Worm (Caenorhabditis elegans) whole organism, mixed stage, embryonic: ENCODE results near the gene srbc-55.
"Not testable (repeated sequence)": the region's sequence is repeated elsewhere in the genome, so short reads cannot be mapped to it uniquely, and the experiment has no call there.

Experiments used
- M03D4.4 ChIP-seq: sonication (generic microtip); optimal IDR thresholded peaks from 2 replicates; lab custom pipeline; 2017; ENCODE audit warnings: mild to moderate bottlenecking, missing genetic modification characterization, missing compliant biosample characterization
- bed-3 ChIP-seq: fragments of 200-800 bp; sonication (Bioruptor generic); optimal IDR thresholded peaks from 3 replicates; lab custom pipeline; 2018; ENCODE audit warnings: mild to moderate bottlenecking, missing genetic modification characterization, moderate library complexity, missing compliant biosample characterization
- blmp-1 ChIP-seq: fragments of 150-350 bp; optimal IDR thresholded peaks from 2 replicates; lab custom pipeline; 2014; ENCODE audit warnings: missing biosample characterization, missing genetic modification characterization
- ceh-39 ChIP-seq: fragments of 150-350 bp; optimal IDR thresholded peaks from 2 replicates; lab custom pipeline; 2014; ENCODE audit warnings: missing biosample characterization, missing genetic modification characterization
- ceh-43 ChIP-seq: fragments of 200-800 bp; sonication (Bioruptor generic); optimal IDR thresholded peaks from 2 replicates; lab custom pipeline; 2018; ENCODE audit warnings: mild to moderate bottlenecking, missing genetic modification characterization, moderate library complexity, missing compliant biosample characterization
- ceh-83 ChIP-seq: fragments of 200-800 bp; sonication (Bioruptor generic); optimal IDR thresholded peaks from 2 replicates; lab custom pipeline; 2018; ENCODE audit warnings: mild to moderate bottlenecking, missing genetic modification characterization, missing compliant biosample characterization
- cnd-1 ChIP-seq: fragments of 200-800 bp; sonication (Bioruptor generic); optimal IDR thresholded peaks from 2 replicates; lab custom pipeline; 2018; ENCODE audit warnings: mild to moderate bottlenecking, missing genetic modification characterization, missing compliant biosample characterization
- drap-1 ChIP-seq: fragments of 200-800 bp; sonication (Bioruptor generic); optimal IDR thresholded peaks from 3 replicates; lab custom pipeline; 2018; ENCODE audit warnings: mild to moderate bottlenecking, missing genetic modification characterization, missing compliant biosample characterization
- elt-1 ChIP-seq: sonication (generic microtip); optimal IDR thresholded peaks from 2 replicates; lab custom pipeline; 2017; ENCODE audit warnings: missing genetic modification characterization, mild to moderate bottlenecking, missing compliant biosample characterization, antibody characterized with exemption, moderate library complexity, borderline replicate concordance; ENCODE audit not compliant: insufficient read depth
- elt-3 ChIP-seq: fragments of 150-350 bp; optimal IDR thresholded peaks from 2 replicates; lab custom pipeline; 2014; ENCODE audit warnings: missing biosample characterization, missing genetic modification characterization
- flh-1 ChIP-seq: fragments of 200-800 bp; sonication (Bioruptor generic); optimal IDR thresholded peaks from 2 replicates; lab custom pipeline; 2018; ENCODE audit warnings: mild to moderate bottlenecking, missing genetic modification characterization, moderate library complexity, missing compliant biosample characterization
- ham-2 ChIP-seq: fragments of 200-800 bp; sonication (Bioruptor generic); optimal IDR thresholded peaks from 2 replicates; lab custom pipeline; 2018; ENCODE audit warnings: mild to moderate bottlenecking, missing genetic modification characterization, missing compliant biosample characterization
- hlh-1 ChIP-seq: fragments of 150-350 bp; optimal IDR thresholded peaks from 2 replicates; lab custom pipeline; 2014; ENCODE audit warnings: missing biosample characterization, missing genetic modification reagents, missing genetic modification characterization
- lin-13 ChIP-seq: fragments of 150-350 bp; optimal IDR thresholded peaks from 2 replicates; lab custom pipeline; 2014; ENCODE audit warnings: missing biosample characterization, missing genetic modification characterization
- lin-32 ChIP-seq: fragments of 200-800 bp; sonication (Bioruptor generic); optimal IDR thresholded peaks from 2 replicates; lab custom pipeline; 2018; ENCODE audit warnings: mild to moderate bottlenecking, missing genetic modification characterization, missing compliant biosample characterization
- lsy-2 ChIP-seq: fragments of 150-350 bp; optimal IDR thresholded peaks from 2 replicates; lab custom pipeline; 2014; ENCODE audit warnings: missing biosample characterization, missing genetic modification characterization
- mab-5 ChIP-seq: fragments of 150-350 bp; optimal IDR thresholded peaks from 2 replicates; lab custom pipeline; 2014; ENCODE audit warnings: missing biosample characterization, missing genetic modification characterization
- mep-1 ChIP-seq: fragments of 150-350 bp; optimal IDR thresholded peaks from 2 replicates; lab custom pipeline; 2017; ENCODE audit warnings: missing biosample characterization, missing genetic modification reagents, missing genetic modification characterization, inconsistent platforms
- nhr-2 ChIP-seq: fragments of 150-350 bp; optimal IDR thresholded peaks from 2 replicates; lab custom pipeline; 2014; ENCODE audit warnings: missing biosample characterization, missing genetic modification characterization
- nhr-76 ChIP-seq: sonication (generic microtip); optimal IDR thresholded peaks from 2 replicates; lab custom pipeline; 2017; ENCODE audit warnings: missing biosample characterization, missing genetic modification characterization
- pha-4 ChIP-seq: fragments of 150-350 bp; optimal IDR thresholded peaks from 2 replicates; lab custom pipeline; 2018; ENCODE audit warnings: missing biosample characterization, missing genetic modification reagents, missing genetic modification characterization
- sem-2 ChIP-seq: fragments of 200-800 bp; sonication (Bioruptor generic); optimal IDR thresholded peaks from 2 replicates; lab custom pipeline; 2018; ENCODE audit warnings: mild to moderate bottlenecking, missing genetic modification characterization, missing compliant biosample characterization
- snpc-4 ChIP-seq: fragments of 150-350 bp; optimal IDR thresholded peaks from 2 replicates; lab custom pipeline; 2014; ENCODE audit warnings: missing biosample characterization, missing genetic modification characterization
- sptf-1 ChIP-seq: sonication (generic microtip); optimal IDR thresholded peaks from 2 replicates; lab custom pipeline; 2017; ENCODE audit warnings: mild to moderate bottlenecking, missing genetic modification characterization, moderate library complexity, missing compliant biosample characterization
- unc-120 ChIP-seq: sonication (generic microtip); optimal IDR thresholded peaks from 2 replicates; lab custom pipeline; 2017; ENCODE audit warnings: missing genetic modification characterization, missing compliant biosample characterization; ENCODE audit not compliant: poor library complexity, severe bottlenecking
- unc-62 ChIP-seq: fragments of 150-350 bp; optimal IDR thresholded peaks from 2 replicates; lab custom pipeline; 2014; ENCODE audit warnings: missing biosample characterization, missing genetic modification reagents, missing genetic modification characterization
- zip-8 ChIP-seq: fragments of 150-350 bp; optimal IDR thresholded peaks from 2 replicates; lab custom pipeline; 2014; ENCODE audit warnings: missing biosample characterization, missing genetic modification characterization
- ztf-11 ChIP-seq: fragments of 150-350 bp; optimal IDR thresholded peaks from 2 replicates; lab custom pipeline; 2014; ENCODE audit warnings: missing biosample characterization, missing genetic modification characterization

srbc-55 gene

DNA sequence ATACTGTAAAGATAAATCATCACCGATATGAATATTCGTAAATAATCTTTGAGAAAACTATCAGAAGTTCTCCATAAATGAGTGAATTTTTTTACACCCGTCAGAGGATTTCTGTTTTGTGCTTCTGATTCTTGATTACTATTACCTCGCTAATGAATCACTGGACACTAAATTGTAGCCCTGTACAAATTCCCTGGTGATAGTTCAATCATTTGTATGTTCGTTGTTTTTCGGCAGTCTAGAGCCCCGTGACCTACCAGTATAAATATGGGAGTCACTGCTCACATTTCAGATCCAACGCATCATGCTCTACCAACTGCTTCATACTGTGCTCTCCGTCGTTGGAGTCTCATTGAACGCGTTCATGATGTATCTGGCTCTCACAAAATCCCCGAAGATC, 26.7 kb downstream of the srbc-55 start, which contains the start of gene srd-27:
srd-27 (plus strand) TSS at position 301 of the 400 bp plus-strand sequence.
- TF ChIP-seq unc-120 (tag; lab: Kevin White, UChicago); lin-32 (GFP tag; lab: Kevin White, UChicago); blmp-1: not testable (repeated sequence)

DNA sequence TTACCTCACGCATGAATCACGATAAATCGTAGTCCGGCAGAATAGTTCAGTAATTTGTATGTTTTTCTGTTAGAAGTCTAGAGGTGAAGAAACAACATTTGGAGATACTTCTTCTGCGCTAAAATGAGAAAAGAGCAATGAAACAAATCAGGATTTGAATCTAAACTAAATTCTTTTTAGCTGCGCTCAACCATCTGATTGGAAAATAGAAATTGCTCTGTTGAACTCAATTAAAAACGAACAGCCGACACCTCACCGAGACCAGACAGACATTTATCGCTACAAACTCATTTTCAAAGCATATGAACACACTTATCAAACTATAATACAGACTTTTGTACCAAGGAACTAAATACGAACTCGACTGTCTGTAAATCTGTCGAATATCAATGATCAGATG, 27.2 kb downstream of the srbc-55 start, which contains the start of gene T26E4.9:
T26E4.9 (minus strand) TSS at position 101 of the 400 bp plus-strand sequence.
- not testable (repeated sequence) for TF ChIP-seq lin-13; elt-1 (tag; lab: Kevin White, UChicago); ham-2 (GFP tag; lab: Kevin White, UChicago)

DNA sequence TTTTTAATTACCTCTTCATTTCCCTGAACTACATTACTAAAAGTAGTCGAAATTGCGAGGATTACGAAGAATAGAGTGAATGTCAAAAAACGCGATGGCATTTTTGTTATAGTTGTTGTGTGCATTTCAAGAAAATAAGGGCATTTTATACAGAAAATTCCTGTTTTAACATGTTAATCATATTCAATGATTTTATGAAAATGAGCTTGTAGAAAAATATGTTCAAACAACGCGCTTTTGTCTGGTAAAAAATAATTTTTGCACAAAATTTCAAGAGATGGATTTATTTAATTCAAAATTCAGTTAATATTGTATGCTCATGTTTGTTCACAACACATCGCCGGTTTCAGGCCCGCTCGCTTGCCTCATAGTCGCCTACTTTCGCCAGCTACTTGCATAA, 31.7 kb downstream of the srbc-55 start, which contains the start of gene T26E4.10:
T26E4.10 (minus strand) TSS at position 101 of the 400 bp plus-strand sequence.
- no peak for TF ChIP-seq unc-62 (GFP tag; lab: Kevin White, UChicago)
- TF ChIP-seq hlh-1 (tag; lab: Kevin White, UChicago), result no peak
- no peak for TF ChIP-seq mep-1
- TF ChIP-seq blmp-1, result no peak
- TF ChIP-seq cnd-1 (tag; lab: Kevin White, UChicago), result no peak
- TF ChIP-seq lin-32 (GFP tag; lab: Kevin White, UChicago), result no peak
- TF ChIP-seq flh-1 (GFP tag; lab: Kevin White, UChicago), result no peak
- TF ChIP-seq drap-1 (GFP tag; lab: Kevin White, UChicago), result no peak
- TF ChIP-seq nhr-2 (tag; lab: Kevin White, UChicago), result no peak
- no peak for TF ChIP-seq ceh-39 (tag; lab: Kevin White, UChicago)

DNA sequence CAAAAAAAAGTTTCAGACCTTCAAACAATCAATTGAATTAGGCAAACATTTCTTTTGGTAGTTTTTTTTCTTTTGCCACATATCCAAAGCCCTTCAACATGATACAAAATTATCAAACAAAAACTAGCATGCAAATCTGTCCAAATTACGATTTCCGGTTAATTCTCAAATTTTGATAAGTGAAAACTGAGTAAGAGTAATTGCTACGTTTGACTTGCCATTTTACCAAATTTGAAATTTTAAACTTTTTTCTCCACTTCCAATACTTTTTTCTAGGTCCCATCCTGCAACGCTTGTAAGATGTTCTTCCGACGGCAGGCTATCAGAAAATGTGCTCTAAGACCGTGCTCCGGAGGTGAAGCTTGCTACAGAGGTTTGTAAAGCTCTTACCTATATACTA, 33.7 kb downstream of the srbc-55 start, which contains the start of gene nhr-223:
nhr-223 (plus strand) TSS at position 301 of the 400 bp plus-strand sequence.
- TF ChIP-seq bed-3 (GFP tag; lab: Kevin White, UChicago), result no peak
- TF ChIP-seq zip-8 (tag; lab: Kevin White, UChicago), result no peak
- TF ChIP-seq mep-1, result no peak
- TF ChIP-seq ztf-11 (tag; lab: Kevin White, UChicago), result no peak
- no peak for TF ChIP-seq M03D4.4
- TF ChIP-seq lin-32 (GFP tag; lab: Kevin White, UChicago), result no peak
- TF ChIP-seq ceh-39 (tag; lab: Kevin White, UChicago), result no peak
- no peak for TF ChIP-seq ham-2 (GFP tag; lab: Kevin White, UChicago)
- TF ChIP-seq, all 35 proteins: peak for 0

DNA sequence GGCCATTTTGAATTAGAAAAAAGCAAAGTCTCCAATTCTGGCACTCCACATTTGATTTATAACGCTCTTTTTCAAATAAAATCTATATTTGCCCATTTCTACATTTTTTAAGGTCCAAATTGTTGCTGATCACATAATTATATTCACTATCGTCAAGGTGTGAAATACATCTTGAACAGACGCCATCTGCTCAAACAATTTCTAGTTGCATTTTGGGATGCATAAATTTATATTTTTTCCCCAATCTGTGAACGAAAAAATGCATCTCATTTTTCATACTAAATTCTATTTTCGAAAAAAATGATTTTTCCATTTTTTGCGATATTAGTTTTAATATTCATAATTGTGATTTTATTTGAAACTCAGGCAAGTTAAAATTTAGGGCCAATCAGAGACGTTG, 36.5 kb downstream of the srbc-55 start, which contains the start of gene T26E4.7:
T26E4.7 (plus strand) TSS at position 301 of the 400 bp plus-strand sequence.
- TF ChIP-seq hlh-1 (tag; lab: Kevin White, UChicago) (no peak), flh-1 (GFP tag; lab: Kevin White, UChicago) (no peak), ceh-43 (no peak), ham-2 (GFP tag; lab: Kevin White, UChicago) (no peak), mab-5 (no peak), cnd-1 (tag; lab: Kevin White, UChicago) (no peak), pha-4 (no peak), snpc-4 (tag; lab: Kevin White, UChicago) (no peak), nhr-76 (tag; lab: Kevin White, UChicago) (no peak), drap-1 (GFP tag; lab: Kevin White, UChicago) (no peak)

DNA sequence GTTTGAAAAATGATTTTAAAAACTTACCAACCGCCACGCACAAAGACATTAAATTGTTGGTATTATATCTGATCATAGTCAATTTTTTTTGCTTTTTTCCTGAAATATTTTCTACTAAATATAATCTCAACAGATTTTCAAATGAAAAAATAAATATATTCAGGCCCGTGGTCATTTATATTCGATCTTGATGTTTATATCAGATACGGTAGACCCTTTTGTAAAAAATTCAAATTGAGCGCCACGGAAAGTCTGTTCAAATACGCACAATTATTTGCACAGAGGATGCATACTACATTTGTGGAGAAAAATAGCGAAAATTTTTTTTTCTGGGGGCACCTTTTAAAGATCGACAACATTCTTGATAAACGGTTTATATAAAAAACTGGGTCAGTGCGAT, 37.4 kb downstream of the srbc-55 start, which contains the start of gene T26E4.4:
T26E4.4 (minus strand) TSS at position 101 of the 400 bp plus-strand sequence.
- TF ChIP-seq pha-4 (no peak), ceh-83 (no peak), snpc-4 (tag; lab: Kevin White, UChicago) (no peak), sem-2 (GFP tag; lab: Kevin White, UChicago) (no peak), sptf-1 (tag; lab: Kevin White, UChicago) (no peak), mep-1 (no peak), elt-3 (tag; lab: Kevin White, UChicago) (no peak), mab-5 (no peak), blmp-1 (no peak), lsy-2 (no peak)
